Worm (Caenorhabditis elegans): ENCODE results near the gene Y54F10AM.15.

Y54F10AM.15 gene

ce11 chrIII:2535122-2535521 lies 6.6 kb upstream of the Y54F10AM.15 start (continued):
- no peak for TF ChIP-seq nhr-11 (tag; optimal IDR thresholded peaks at IDR 0.05)
- no peak for TF ChIP-seq alr-1 (tag; optimal IDR thresholded peaks at IDR 0.05; ENCODE audit: borderline replicate concordance)
- no peak for TF ChIP-seq ceh-8 (GFP tag; optimal IDR thresholded peaks at IDR 0.05)
- no peak for TF ChIP-seq grh-1 (GFP tag; IDR thresholded peaks at IDR 0.05)
- TF ChIP-seq tlp-1 (tag; optimal IDR thresholded peaks at IDR 0.05): no peak
- TF ChIP-seq elt-2 (tag; optimal IDR thresholded peaks at IDR 0.05): no peak
- TF ChIP-seq aha-1 (tag; optimal IDR thresholded peaks at IDR 0.05): no peak
- TF ChIP-seq nhr-77 (tag; optimal IDR thresholded peaks at IDR 0.05): no peak
- TF ChIP-seq nhr-28 (tag; optimal IDR thresholded peaks at IDR 0.05): no peak
- no peak for TF ChIP-seq zag-1 (tag; optimal IDR thresholded peaks at IDR 0.05)
- TF ChIP-seq unc-98 (GFP tag; IDR thresholded peaks at IDR 0.05): no peak
- TF ChIP-seq lin-14 (GFP tag; optimal IDR thresholded peaks at IDR 0.05): peak; percentile 80
- peak; percentile 14; the same call in 1 of the 2 replicates for TF ChIP-seq mab-9 (GFP tag; IDR thresholded peaks at IDR 0.05)
- no peak for TF ChIP-seq elt-3 (tag; optimal IDR thresholded peaks at IDR 0.05)
- TF ChIP-seq lir-3 (tag; optimal IDR thresholded peaks at IDR 0.05; ENCODE audit: poor library complexity): no peak
- no peak for TF ChIP-seq ztf-11 (tag; optimal IDR thresholded peaks at IDR 0.05)
- TF ChIP-seq mef-2 (tag; optimal IDR thresholded peaks at IDR 0.05): no peak
- TF ChIP-seq egl-13 (tag; optimal IDR thresholded peaks at IDR 0.05): no peak
- TF ChIP-seq hlh-17 (GFP tag; optimal IDR thresholded peaks at IDR 0.05; ENCODE audit: borderline replicate concordance): no peak
- peak; percentile 45 for TF ChIP-seq nhr-47 (tag; optimal IDR thresholded peaks at IDR 0.05)
- TF ChIP-seq dpl-1 (GFP tag; optimal IDR thresholded peaks at IDR 0.05): peak in 1 of 3 experiments; percentile 33
- no peak for TF ChIP-seq C34B4.2 (tag; optimal IDR thresholded peaks at IDR 0.05)
- no peak for TF ChIP-seq irx-1 (tag; optimal IDR thresholded peaks at IDR 0.05)

- TF ChIP-seq dsc-1 (tag; optimal IDR thresholded peaks at IDR 0.05) (no peak), hpl-2 (GFP tag; optimal IDR thresholded peaks at IDR 0.05) (no peak), isw-1 (GFP tag; IDR thresholded peaks at IDR 0.05) (no peak), swsn-7 (tag; optimal IDR thresholded peaks at IDR 0.05) (peak; percentile 56), lin-35 (GFP tag; optimal IDR thresholded peaks at IDR 0.05) (no peak), nhr-19 (GFP tag; conservative IDR thresholded peaks at IDR 0.05) (no peak), hlh-4 (tag; optimal IDR thresholded peaks at IDR 0.05) (no peak), ets-5 (GFP tag; IDR thresholded peaks at IDR 0.05) (no peak), egl-27 (tag; optimal IDR thresholded peaks at IDR 0.05) (no peak), elt-2 (tag; optimal IDR thresholded peaks at IDR 0.05) (no peak), nhr-90 (tag; optimal IDR thresholded peaks at IDR 0.05; ENCODE audit: poor library complexity) (no peak), nhr-28 (tag; optimal IDR thresholded peaks at IDR 0.05) (no peak), snu-23 (GFP tag; optimal IDR thresholded peaks at IDR 0.05) (peak; percentile 52), nhr-11 (tag; optimal IDR thresholded peaks at IDR 0.05) (no peak), lin-39 (tag; optimal IDR thresholded peaks at IDR 0.05) (no peak), elt-3 (tag; optimal IDR thresholded peaks at IDR 0.05) (no peak), mep-1 (tag; optimal IDR thresholded peaks at IDR 0.05) (peak; percentile 35), sox-4 (tag; optimal IDR thresholded peaks at IDR 0.05) (no peak), nhr-85 (tag) (peak; percentile 50), tlp-1 (tag; optimal IDR thresholded peaks at IDR 0.05) (no peak), rnt-1 (tag; optimal IDR thresholded peaks at IDR 0.05) (no peak), lir-3 (tag; optimal IDR thresholded peaks at IDR 0.05; ENCODE audit: poor library complexity) (no peak), nhr-20 (tag; optimal IDR thresholded peaks at IDR 0.05) (no peak), jun-1 (tag; optimal IDR thresholded peaks at IDR 0.05) (peak; percentile 38), fos-1 (tag; optimal IDR thresholded peaks at IDR 0.05) (no peak), ces-1 (GFP tag; optimal IDR thresholded peaks at IDR 0.05) (no peak), ztf-4 (tag; optimal IDR thresholded peaks at IDR 0.05) (no peak), zip-4 (GFP tag; optimal IDR thresholded peaks at IDR 0.05) (no peak), sptf-1 (tag; optimal IDR thresholded peaks at IDR 0.05) (no peak), irx-1 (tag; optimal IDR thresholded peaks at IDR 0.05) (no peak), pqm-1 (tag; optimal IDR thresholded peaks at IDR 0.05) (no peak), zag-1 (tag; optimal IDR thresholded peaks at IDR 0.05) (no peak), mab-9 (GFP tag; IDR thresholded peaks at IDR 0.05) (no peak), tbx-2 (tag; optimal IDR thresholded peaks at IDR 0.05) (peak; percentile 59), aly-2 (tag; optimal IDR thresholded peaks at IDR 0.05) (no peak), snpc-4 (tag; optimal IDR thresholded peaks at IDR 0.05) (peak; percentile 19), fkh-10 (GFP tag; optimal IDR thresholded peaks at IDR 0.05) (no peak)
Measured at ce11 chrIII:2532716-2533115, 4.2 kb upstream of the Y54F10AM.15 start.

Data from whole organism, L1 larva.